Fruit fly (Drosophila melanogaster) whole organism, prepupa: Measurements from ENCODE around the gene CG6310.

ENCODE experiments used
- Lpt ChIP-seq: fragments of 200-800 bp; sonication (Bioruptor generic); optimal IDR thresholded peaks from 3 replicates; lab custom pipeline; 2016; ENCODE audit warnings: missing biosample characterization, missing genetic modification characterization
- fd85E ChIP-seq: fragments of 200-800 bp; sonication (Bioruptor generic); optimal IDR thresholded peaks from 3 replicates; lab custom pipeline; 2016; ENCODE audit warnings: missing biosample characterization, missing genetic modification characterization
- topi ChIP-seq: fragments of 200-800 bp; sonication (Bioruptor generic); optimal IDR thresholded peaks from 3 replicates; lab custom pipeline; 2016; ENCODE audit warnings: missing biosample characterization, missing genetic modification characterization

- TF ChIP-seq fd85E (GFP tag; lab: Kevin White, UChicago): no peak
- TF ChIP-seq Lpt (GFP tag; lab: Kevin White, UChicago): no peak
- no peak for TF ChIP-seq topi (GFP tag; lab: Kevin White, UChicago)
Measured at dm6 chr3L:11021958-11022357, 47.7 kb downstream of the CG6310 start.
